Fruit fly (Drosophila melanogaster) whole organism, wandering third instar larva: ENCODE measurements around the gene TwdlZ.

ENCODE experiments used
- Abd-B ChIP-seq: fragments of >200 bp; optimal IDR thresholded peaks from 2 replicates; lab custom pipeline; 2017; ENCODE audit warnings: missing biosample characterization, missing genetic modification characterization
- CG32264 ChIP-seq: fragments of 200-800 bp; sonication (Bioruptor generic); optimal IDR thresholded peaks from 2 replicates; lab custom pipeline; 2016; ENCODE audit warnings: missing biosample characterization, missing genetic modification characterization
- CG9705 ChIP-seq: fragments of 200-800 bp; sonication (Bioruptor generic); optimal IDR thresholded peaks from 2 replicates; lab custom pipeline; 2018; ENCODE audit warnings: missing biosample characterization, mild to moderate bottlenecking, missing genetic modification characterization
- CrebA ChIP-seq: fragments of 200-800 bp; sonication (Bioruptor generic); optimal IDR thresholded peaks from 2 replicates; lab custom pipeline; 2016; ENCODE audit warnings: missing biosample characterization, mild to moderate bottlenecking, missing genetic modification characterization, borderline replicate concordance
- Dfd ChIP-seq: fragments of >200 bp; optimal IDR thresholded peaks from 2 replicates; lab custom pipeline; 2017; ENCODE audit warnings: missing biosample characterization, missing genetic modification characterization
- Dif ChIP-seq: fragments of 200-275, 200-300 bp; sonication (Bioruptor generic); optimal IDR thresholded peaks from 2 replicates; lab custom pipeline; 2018; ENCODE audit warnings: missing biosample characterization, missing genetic modification characterization; ENCODE audit not compliant: partially characterized antibody
- GATAd ChIP-seq: sonication (Bioruptor generic); optimal IDR thresholded peaks from 2 replicates; lab custom pipeline; 2016; ENCODE audit warnings: missing biosample characterization, missing genetic modification characterization
- HLH106 ChIP-seq: fragments of 200-800 bp; optimal IDR thresholded peaks from 3 replicates; lab custom pipeline; 2019; ENCODE audit warnings: missing biosample characterization, mild to moderate bottlenecking, missing genetic modification characterization, moderate library complexity
- Hnf4 ChIP-seq: fragments of 200-800 bp; sonication (Bioruptor generic); optimal IDR thresholded peaks from 2 replicates; lab custom pipeline; 2016; ENCODE audit warnings: missing biosample characterization, mild to moderate bottlenecking, missing genetic modification characterization
- Hr78 ChIP-seq: fragments of >200 bp; optimal IDR thresholded peaks from 2 replicates; lab custom pipeline; 2017; ENCODE audit warnings: missing biosample characterization, missing genetic modification characterization
- Hr83 ChIP-seq: fragments of 200-300 bp; sonication (Bioruptor generic); optimal IDR thresholded peaks from 2 replicates; lab custom pipeline; 2016; ENCODE audit warnings: missing biosample characterization, mild to moderate bottlenecking, missing genetic modification characterization, moderate library complexity; ENCODE audit not compliant: poor library complexity, severe bottlenecking
- Jra ChIP-seq: sonication (Bioruptor generic); optimal IDR thresholded peaks from 2 replicates; lab custom pipeline; 2016; ENCODE audit warnings: missing biosample characterization, missing genetic modification characterization
- Mio ChIP-seq: sonication (Bioruptor generic); optimal IDR thresholded peaks from 2 replicates; lab custom pipeline; 2016; ENCODE audit warnings: missing biosample characterization, missing genetic modification characterization
- Myc ChIP-seq: fragments of >200 bp; optimal IDR thresholded peaks from 2 replicates; lab custom pipeline; 2017
- N ChIP-seq: fragments of >200 bp; optimal IDR thresholded peaks from 2 replicates; lab custom pipeline; 2018; ENCODE audit warnings: missing biosample characterization, missing external identifiers, missing genetic modification characterization
- OdsH ChIP-seq: fragments of 200-800 bp; sonication (Bioruptor generic); optimal IDR thresholded peaks from 2 replicates; lab custom pipeline; 2016; ENCODE audit warnings: missing biosample characterization, mild to moderate bottlenecking, missing genetic modification characterization
- Rel ChIP-seq, 2 experiments: fragments of 200-800 bp; sonication (Bioruptor generic) in 1 of 2; optimal IDR thresholded peaks; 2 replicates in 1 of 2; 3 replicates in 1 of 2; lab custom pipeline; 2016 to 2019; ENCODE audit warnings: mild to moderate bottlenecking in 2 of 2, missing biosample characterization in 2 of 2, missing genetic modification characterization in 2 of 2, moderate library complexity in 1 of 2
- Sp1 ChIP-seq: fragments of 200-800 bp; sonication (Bioruptor generic); optimal IDR thresholded peaks from 3 replicates; lab custom pipeline; 2019; ENCODE audit warnings: missing biosample characterization, mild to moderate bottlenecking, missing genetic modification characterization, moderate library complexity
- Vsx2 ChIP-seq: fragments of 200-300, 225-300 bp; sonication (Bioruptor generic); optimal IDR thresholded peaks from 2 replicates; lab custom pipeline; 2018; ENCODE audit warnings: missing biosample characterization, missing genetic modification characterization; ENCODE audit not compliant: partially characterized antibody
- br ChIP-seq: fragments of 200-800 bp; sonication (Bioruptor generic); optimal IDR thresholded peaks from 2 replicates; lab custom pipeline; 2016; ENCODE audit warnings: missing biosample characterization, missing genetic modification characterization
- brk ChIP-seq: fragments of 200-800 bp; sonication (Bioruptor generic); optimal IDR thresholded peaks from 2 replicates; lab custom pipeline; 2016; ENCODE audit warnings: missing biosample characterization, mild to moderate bottlenecking, missing genetic modification characterization
- dl ChIP-seq, 2 experiments: fragments of 175-275, 200-275 bp in 1 of 2; fragments of 200-275 bp in 1 of 2; sonication (Bioruptor generic); optimal IDR thresholded peaks; lab custom pipeline; 2018; ENCODE audit warnings: mild to moderate bottlenecking in 2 of 2, missing biosample characterization in 2 of 2, missing genetic modification characterization in 2 of 2, moderate library complexity in 2 of 2; ENCODE audit not compliant: partially characterized antibody in 2 of 2, insufficient read depth in 1 of 2
- dmrt93B ChIP-seq: fragments of 200-800 bp; sonication (Bioruptor generic); optimal IDR thresholded peaks from 2 replicates; lab custom pipeline; 2018; ENCODE audit warnings: missing biosample characterization, mild to moderate bottlenecking, missing genetic modification characterization
- dsf ChIP-seq: sonication (Bioruptor generic); optimal IDR thresholded peaks from 2 replicates; lab custom pipeline; 2016; ENCODE audit warnings: missing biosample characterization, missing genetic modification characterization, borderline replicate concordance
- ey ChIP-seq: fragments of 200-800 bp; sonication (Bioruptor generic); optimal IDR thresholded peaks from 2 replicates; lab custom pipeline; 2016; ENCODE audit warnings: missing biosample characterization, missing genetic modification characterization
- foxo ChIP-seq, 2 experiments: fragments of 200-800 bp; sonication (Bioruptor generic); optimal IDR thresholded peaks; 2 replicates in 1 of 2; 3 replicates in 1 of 2; lab custom pipeline; 2016 to 2017; ENCODE audit warnings: missing biosample characterization in 2 of 2, missing genetic modification characterization in 2 of 2
- fru ChIP-seq: fragments of 200-800 bp; sonication (Bioruptor generic); optimal IDR thresholded peaks from 3 replicates; lab custom pipeline; 2016; ENCODE audit warnings: missing biosample characterization, mild to moderate bottlenecking, missing genetic modification characterization
- h ChIP-seq: fragments of 200-800 bp; sonication (Bioruptor generic); optimal IDR thresholded peaks from 3 replicates; lab custom pipeline; 2016; ENCODE audit warnings: missing biosample characterization, mild to moderate bottlenecking, missing genetic modification characterization
- jim ChIP-seq: fragments of 175-275, 200-325 bp; sonication (Bioruptor generic); optimal IDR thresholded peaks from 2 replicates; lab custom pipeline; 2016; ENCODE audit warnings: missing biosample characterization, mild to moderate bottlenecking, missing genetic modification characterization
- lola ChIP-seq: fragments of >200 bp; optimal IDR thresholded peaks from 2 replicates; lab custom pipeline; 2017; ENCODE audit warnings: missing biosample characterization, missing genetic modification characterization
- pan ChIP-seq: fragments of >200 bp; optimal IDR thresholded peaks from 2 replicates; lab custom pipeline; 2017
- psq ChIP-seq: fragments of 200-800 bp; sonication (Bioruptor generic); optimal IDR thresholded peaks from 3 replicates; lab custom pipeline; 2017; ENCODE audit warnings: missing biosample characterization, mild to moderate bottlenecking, missing genetic modification characterization, moderate library complexity
- rgr ChIP-seq: fragments of 200-800 bp; sonication (Bioruptor generic); optimal IDR thresholded peaks from 3 replicates; lab custom pipeline; 2016; ENCODE audit warnings: missing biosample characterization, mild to moderate bottlenecking, missing genetic modification characterization
- sage ChIP-seq: fragments of 200-800 bp; sonication (Bioruptor generic); optimal IDR thresholded peaks from 2 replicates; lab custom pipeline; 2016; ENCODE audit warnings: missing biosample characterization, mild to moderate bottlenecking, missing genetic modification characterization
- sv ChIP-seq: fragments of 200-800 bp; sonication (Bioruptor generic); optimal IDR thresholded peaks from 3 replicates; lab custom pipeline; 2016; ENCODE audit warnings: missing biosample characterization, missing genetic modification characterization
- tai ChIP-seq: sonication (Bioruptor generic); optimal IDR thresholded peaks from 2 replicates; lab custom pipeline; 2016; ENCODE audit warnings: missing biosample characterization, missing genetic modification characterization
- usp ChIP-seq: fragments of >200 bp; optimal IDR thresholded peaks from 2 replicates; lab custom pipeline; 2017; ENCODE audit warnings: missing biosample characterization, missing genetic modification characterization
- woc ChIP-seq: sonication (Bioruptor generic); optimal IDR thresholded peaks from 2 replicates; lab custom pipeline; 2016; ENCODE audit warnings: missing biosample characterization, mild to moderate bottlenecking, missing genetic modification characterization

The TwdlZ gene

DNA sequence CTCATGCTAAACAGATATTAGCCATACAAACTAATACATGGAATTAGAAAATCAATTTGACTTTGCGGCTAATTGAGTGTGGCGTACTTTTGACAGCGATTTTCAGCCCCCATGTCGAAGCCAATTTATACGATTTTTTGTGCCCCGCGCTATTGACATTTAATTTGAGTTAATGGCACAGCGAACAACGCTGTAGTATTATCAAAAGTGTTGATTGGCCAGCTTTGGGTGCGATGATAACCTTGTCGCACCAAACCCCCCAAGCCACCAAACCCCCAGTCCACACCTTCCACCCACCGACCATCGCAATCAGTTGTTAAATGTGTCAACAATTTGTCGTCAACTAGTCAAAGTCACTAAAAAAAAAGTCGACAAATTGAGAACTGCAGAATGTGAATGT lies 11.3 kb downstream of the TwdlZ start:
- TF ChIP-seq rgr (GFP tag; lab: Kevin White, UChicago): no peak
- TF ChIP-seq Hnf4 (GFP tag; lab: Kevin White, UChicago): no peak
- TF ChIP-seq CrebA (GFP tag; lab: Kevin White, UChicago): no peak
- TF ChIP-seq, all 38 proteins: peak for 0

DNA sequence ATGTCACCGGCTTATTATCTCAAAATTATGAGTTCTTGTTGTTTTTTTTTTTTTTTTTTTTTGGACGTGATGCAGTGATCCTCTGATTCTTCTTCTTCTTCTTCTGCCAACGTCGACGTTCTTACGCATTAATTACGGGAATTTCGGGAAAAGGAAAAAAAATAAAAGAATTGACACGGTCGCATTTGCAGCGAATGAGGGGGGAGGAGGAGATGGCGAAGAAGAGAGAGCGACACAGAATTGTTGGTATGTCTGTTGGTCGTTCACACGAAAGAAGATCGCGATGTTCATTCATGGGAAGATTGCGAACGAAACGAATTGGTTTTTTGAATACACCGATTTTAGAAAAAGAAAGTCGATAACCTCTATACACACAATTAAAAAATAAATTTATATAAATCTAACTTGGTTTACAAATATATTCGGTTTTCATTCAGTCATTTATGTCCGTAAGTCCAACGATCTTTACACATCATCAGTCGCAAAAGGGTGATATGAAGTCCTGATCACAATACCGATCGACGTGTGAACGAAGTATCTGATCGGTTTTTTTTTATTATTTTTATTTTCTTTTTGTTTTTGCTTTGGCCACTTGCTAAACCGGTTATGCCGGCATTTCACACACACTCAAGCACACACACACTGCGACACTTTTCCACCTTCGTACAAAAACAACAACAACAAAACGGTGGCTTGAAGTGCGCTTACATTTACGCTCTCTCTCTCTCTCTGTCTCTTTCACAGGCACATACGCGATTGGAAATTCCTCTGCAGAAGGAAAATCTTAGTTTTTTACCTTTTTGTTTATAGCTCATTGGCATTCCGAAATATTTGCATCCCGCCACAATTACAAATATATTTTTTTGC lies 13.0 kb downstream of the TwdlZ start:
- TF ChIP-seq tai: no peak
- no peak for TF ChIP-seq Hr78 (GFP tag; lab: Kevin White, UChicago)
- TF ChIP-seq Jra (GFP tag; lab: Kevin White, UChicago): peak; percentile 13
- no peak for TF ChIP-seq pan
- TF ChIP-seq sv (GFP tag; lab: Kevin White, UChicago): peak; percentile 54
- TF ChIP-seq brk: peak; percentile 55
- TF ChIP-seq Mio: no peak
- peak; percentile 94 for TF ChIP-seq jim (GFP tag; lab: Kevin White, UChicago)
- TF ChIP-seq Abd-B (GFP tag; lab: Kevin White, UChicago): no peak
- no peak for TF ChIP-seq Myc (lab: Kevin White, UChicago)
- peak; percentile 28 for TF ChIP-seq Hr83
- no peak for TF ChIP-seq N (GFP tag; lab: Kevin White, UChicago)
- peak; percentile 11 for TF ChIP-seq CG32264 (GFP tag; lab: Kevin White, UChicago)
- TF ChIP-seq Sp1: peak; percentile 96
- TF ChIP-seq CG9705 (GFP tag; lab: Kevin White, UChicago): peak; percentile 81
- TF ChIP-seq psq (GFP tag; lab: Kevin White, UChicago): peak; percentile 86
- peak; percentile 26 for TF ChIP-seq Dif
- TF ChIP-seq HLH106 (tag; lab: Kevin White, UChicago): peak; percentile 88
- peak; percentile 70 for TF ChIP-seq br (GFP tag; lab: Kevin White, UChicago)
- TF ChIP-seq GATAd (GFP tag; lab: Kevin White, UChicago): no peak
- peak in 1 of 2 experiments; percentile 77 for TF ChIP-seq foxo (GFP tag; optimal IDR thresholded peaks at IDR 0.05; lab: Kevin White, UChicago)
- peak; percentile 62 for TF ChIP-seq Hnf4 (GFP tag; lab: Kevin White, UChicago)
- TF ChIP-seq woc (GFP tag; lab: Kevin White, UChicago): peak; percentile 83
- peak; percentile 78 for TF ChIP-seq OdsH (GFP tag; lab: Kevin White, UChicago)
- TF ChIP-seq dl (GFP tag; optimal IDR thresholded peaks at IDR 0.05; lab: Kevin White, UChicago; ENCODE audit: insufficient read depth in 1 of 2, partially characterized antibody in 2 of 2): peak in 1 of 2 experiments; percentile 18
- no peak for TF ChIP-seq usp (GFP tag; lab: Kevin White, UChicago)
- peak; percentile 67 for TF ChIP-seq ey (GFP tag; lab: Kevin White, UChicago)
- TF ChIP-seq rgr (GFP tag; lab: Kevin White, UChicago): peak; percentile 73
- TF ChIP-seq h: peak; percentile 85
- no peak for TF ChIP-seq lola
- peak; percentile 63 for TF ChIP-seq Vsx2 (GFP tag; lab: Kevin White, UChicago)
- peak; percentile 76 for TF ChIP-seq dmrt93B
- peak; percentile 52 for TF ChIP-seq CrebA (GFP tag; lab: Kevin White, UChicago)
- TF ChIP-seq sage (GFP tag; lab: Kevin White, UChicago): peak; percentile 65
- TF ChIP-seq dsf: peak; percentile 1
- no peak for TF ChIP-seq Dfd (GFP tag; lab: Kevin White, UChicago)
- TF ChIP-seq fru (GFP tag; lab: Kevin White, UChicago): peak; percentile 85
- TF ChIP-seq Rel (GFP tag; optimal IDR thresholded peaks at IDR 0.05; lab: Kevin White, UChicago): peak; percentile 80
- TF ChIP-seq Rel (tag; optimal IDR thresholded peaks at IDR 0.05; lab: Kevin White, UChicago): peak; percentile 68
- TF ChIP-seq, all 38 proteins: peak for 27
